Fruit fly (Drosophila melanogaster) whole organism, embryonic: ENCODE results near the gene Syt1.

Experiments
- Atf6 ChIP-seq: fragments of 200-800 bp; sonication (Bioruptor generic); IDR thresholded peaks from 2 replicates; pipeline ENCODE4 v1.3.6; 2022; ENCODE audit warnings: missing biosample characterization, missing genetic modification characterization
- Bgb ChIP-seq: fragments of 200-800 bp; sonication (Bioruptor generic); IDR thresholded peaks from 2 replicates; pipeline ENCODE4 v1.3.6; 2022; ENCODE audit warnings: missing biosample characterization, missing genetic modification characterization; ENCODE audit not compliant: partially characterized antibody
- Blimp-1 ChIP-seq: fragments of 200-800 bp; sonication (Bioruptor generic); optimal IDR thresholded peaks from 3 replicates; lab custom pipeline; 2018; ENCODE audit warnings: missing biosample characterization, missing genetic modification characterization, mild to moderate bottlenecking, moderate library complexity, missing genetic modification reagents
- CG11560 ChIP-seq: fragments of 200-800 bp; sonication (Bioruptor generic); IDR thresholded peaks from 3 replicates; pipeline ENCODE4 v1.3.6; 2022; ENCODE audit warnings: missing biosample characterization, missing genetic modification characterization
- CG11696 ChIP-seq: fragments of 200-800 bp; sonication (Bioruptor generic); IDR thresholded peaks from 2 replicates; pipeline ENCODE4 v1.3.6; 2022; ENCODE audit warnings: missing biosample characterization, missing genetic modification characterization
- CG14667 ChIP-seq: fragments of 200-800 bp; sonication (Bioruptor generic); IDR thresholded peaks from 2 replicates; pipeline ENCODE4 v1.3.6; 2022; ENCODE audit warnings: missing biosample characterization, missing genetic modification characterization
- CG15601 ChIP-seq: fragments of 200-800 bp; sonication (Bioruptor generic); optimal IDR thresholded peaks from 3 replicates; lab custom pipeline; 2019; ENCODE audit warnings: missing biosample characterization, mild to moderate bottlenecking, missing genetic modification characterization, moderate library complexity
- CG17612 ChIP-seq: fragments of 200-800 bp; sonication (Bioruptor generic); IDR thresholded peaks from 2 replicates; pipeline ENCODE4 v1.3.6; 2022; ENCODE audit warnings: missing biosample characterization, missing genetic modification characterization
- CG17912 ChIP-seq: fragments of 200-800 bp; sonication (Bioruptor generic); optimal IDR thresholded peaks from 2 replicates; lab custom pipeline; 2018; ENCODE audit warnings: missing biosample characterization, mild to moderate bottlenecking, missing genetic modification characterization
- CG18011 ChIP-seq: fragments of 200-800 bp; sonication (Bioruptor generic); optimal IDR thresholded peaks from 2 replicates; lab custom pipeline; 2017; ENCODE audit warnings: missing biosample characterization, missing genetic modification characterization, mild to moderate bottlenecking, moderate library complexity, missing genotype
- CG18262 ChIP-seq: fragments of 200-800 bp; optimal IDR thresholded peaks from 3 replicates; lab custom pipeline; 2019; ENCODE audit warnings: missing biosample characterization, mild to moderate bottlenecking, missing genetic modification characterization, moderate library complexity
- CG1832 ChIP-seq: fragments of 200-800 bp; sonication (Bioruptor generic); optimal IDR thresholded peaks from 2 replicates; lab custom pipeline; 2017; ENCODE audit warnings: missing biosample characterization, mild to moderate bottlenecking, missing genetic modification characterization, inconsistent platforms
- CG2199 ChIP-seq: fragments of 200-800 bp; sonication (Bioruptor generic); IDR thresholded peaks from 3 replicates; pipeline ENCODE4 v1.3.6; 2022; ENCODE audit warnings: missing biosample characterization, missing genetic modification characterization
- CG31224 ChIP-seq: fragments of 200-800 bp; sonication (Bioruptor generic); IDR thresholded peaks from 2 replicates; pipeline ENCODE4 v1.3.6; 2022; ENCODE audit warnings: missing biosample characterization, missing genetic modification characterization
- CG32532 ChIP-seq: fragments of 200-800 bp; sonication (Bioruptor generic); IDR thresholded peaks from 2 replicates; pipeline ENCODE4 v1.3.6; 2022; ENCODE audit warnings: missing biosample characterization, missing genetic modification characterization
- CG33213 ChIP-seq: fragments of 200-800 bp; sonication (Bioruptor generic); optimal IDR thresholded peaks from 3 replicates; lab custom pipeline; 2016; ENCODE audit warnings: missing biosample characterization, missing genetic modification characterization
- CG3838 ChIP-seq: fragments of 200-800 bp; sonication (Bioruptor generic); optimal IDR thresholded peaks from 3 replicates; lab custom pipeline; 2016; ENCODE audit warnings: missing biosample characterization, missing genetic modification characterization
- CG3847 ChIP-seq: fragments of 200-800 bp; sonication (Bioruptor generic); IDR thresholded peaks from 2 replicates; pipeline ENCODE4 v1.3.6; 2022; ENCODE audit warnings: missing biosample characterization, missing genetic modification characterization
- CG4424 ChIP-seq: fragments of 200-800 bp; sonication (Bioruptor generic); optimal IDR thresholded peaks from 3 replicates; lab custom pipeline; 2016; ENCODE audit warnings: missing biosample characterization, missing genetic modification characterization
- CG4854 ChIP-seq: fragments of 200-800 bp; sonication (Bioruptor generic); optimal IDR thresholded peaks from 2 replicates; lab custom pipeline; 2016; ENCODE audit warnings: missing biosample characterization, missing genetic modification characterization, inconsistent platforms
- CG5180 ChIP-seq: fragments of 200-800 bp; sonication (Bioruptor generic); optimal IDR thresholded peaks from 3 replicates; lab custom pipeline; 2017; ENCODE audit warnings: missing biosample characterization, missing genetic modification characterization, mild to moderate bottlenecking, moderate library complexity, missing genetic modification reagents
- CG5245 ChIP-seq: fragments of 200-800 bp; sonication (Bioruptor generic); optimal IDR thresholded peaks from 3 replicates; lab custom pipeline; 2016; ENCODE audit warnings: missing biosample characterization, missing genetic modification characterization
- CG6654 ChIP-seq: fragments of 200-800 bp; sonication (Bioruptor generic); optimal IDR thresholded peaks from 2 replicates; lab custom pipeline; 2017; ENCODE audit warnings: missing biosample characterization, mild to moderate bottlenecking, missing genetic modification characterization
- CG6683 ChIP-seq: fragments of 200-800 bp; sonication (Bioruptor generic); optimal IDR thresholded peaks from 2 replicates; lab custom pipeline; 2017; ENCODE audit warnings: missing biosample characterization, mild to moderate bottlenecking, missing genetic modification characterization, missing genetic modification reagents
- CG6854 ChIP-seq: fragments of 200-800 bp; sonication (Bioruptor generic); optimal IDR thresholded peaks from 3 replicates; lab custom pipeline; 2017; ENCODE audit warnings: missing biosample characterization, mild to moderate bottlenecking, missing genetic modification characterization
- CG7357 ChIP-seq: fragments of 200-800 bp; sonication (Bioruptor generic); IDR thresholded peaks from 3 replicates; pipeline ENCODE4 v1.3.6; 2022; ENCODE audit warnings: missing biosample characterization, missing genetic modification characterization
- Dbx ChIP-seq: fragments of 200-800 bp; sonication (Bioruptor generic); IDR thresholded peaks from 3 replicates; pipeline ENCODE4 v1.3.6; 2022; ENCODE audit warnings: missing biosample characterization, missing genetic modification characterization
- Dll ChIP-seq: fragments of 200-800 bp; sonication (Bioruptor generic); IDR thresholded peaks from 4 replicates; pipeline ENCODE4 v1.3.6; 2022; ENCODE audit warnings: missing biosample characterization, missing genetic modification characterization; ENCODE audit not compliant: partially characterized antibody
- Doc3 ChIP-seq: fragments of 200-800 bp; sonication (Bioruptor generic); IDR thresholded peaks from 3 replicates; pipeline ENCODE4 v1.3.6; 2022; ENCODE audit warnings: missing biosample characterization, missing genetic modification characterization; ENCODE audit not compliant: partially characterized antibody
- Dp ChIP-seq: fragments of 200-800 bp; sonication (Bioruptor generic); optimal IDR thresholded peaks from 2 replicates; lab custom pipeline; 2018; ENCODE audit warnings: missing biosample characterization, mild to moderate bottlenecking, missing genetic modification characterization, moderate library complexity
- E2f2 ChIP-seq: fragments of 200-800 bp; sonication (Bioruptor generic); IDR thresholded peaks from 2 replicates; pipeline ENCODE4 v1.3.6; 2022; ENCODE audit warnings: missing biosample characterization, missing genetic modification characterization
- Hr78 ChIP-seq, 2 experiments: fragments of 200-800 bp in 1 of 2; fragments of >200 bp in 1 of 2; sonication (Bioruptor generic) in 1 of 2; optimal IDR thresholded peaks; 2 replicates each; lab custom pipeline; 2017 to 2019; ENCODE audit warnings: missing biosample characterization in 2 of 2, missing genetic modification characterization in 2 of 2, mild to moderate bottlenecking in 1 of 2, moderate library complexity in 1 of 2
- Med ChIP-seq: fragments of 200-800 bp; sonication (Bioruptor generic); peaks from one replicate; lab custom pipeline; 2016; ENCODE audit warnings: missing biosample characterization, missing genetic modification characterization, mild to moderate bottlenecking, inconsistent platforms, moderate library complexity
- Optix ChIP-seq: fragments of 200-800 bp; sonication (Bioruptor generic); IDR thresholded peaks from 3 replicates; pipeline ENCODE4 v1.3.6; 2022; ENCODE audit warnings: missing biosample characterization, missing genetic modification characterization
- Rfx ChIP-seq: fragments of 200-800 bp; sonication (Bioruptor generic); IDR thresholded peaks from 2 replicates; pipeline ENCODE4 v1.3.6; 2022; ENCODE audit warnings: missing biosample characterization, missing genetic modification characterization
- abd-A ChIP-seq: fragments of 200-800 bp; sonication (Bioruptor generic); optimal IDR thresholded peaks from 3 replicates; lab custom pipeline; 2019; ENCODE audit warnings: missing biosample characterization, mild to moderate bottlenecking, missing genetic modification characterization, moderate library complexity
- ara ChIP-seq: fragments of 200-800 bp; sonication (Bioruptor generic); IDR thresholded peaks from 2 replicates; pipeline ENCODE4 v1.3.6; 2022; ENCODE audit warnings: missing biosample characterization, missing genetic modification characterization
- eve ChIP-seq, 2 experiments: fragments of >200 bp; optimal IDR thresholded peaks; 2 replicates each; lab custom pipeline; 2017; ENCODE audit warnings: missing biosample characterization in 2 of 2, missing genetic modification characterization in 2 of 2
- klu ChIP-seq: fragments of 200-800 bp; sonication (Bioruptor generic); IDR thresholded peaks from 2 replicates; pipeline ENCODE4 v1.3.6; 2022; ENCODE audit warnings: missing biosample characterization, missing genetic modification characterization
- nerfin-2 ChIP-seq: fragments of 200-800 bp; sonication (Bioruptor generic); IDR thresholded peaks from 2 replicates; pipeline ENCODE4 v1.3.6; 2022; ENCODE audit warnings: missing biosample characterization, missing genetic modification characterization; ENCODE audit not compliant: partially characterized antibody
- pan ChIP-seq, 4 experiments: fragments of >200 bp in 3 of 4; fragments of 200-800 bp in 1 of 4; sonication (Bioruptor generic) in 1 of 4; optimal IDR thresholded peaks in 3 of 4; IDR thresholded peaks in 1 of 4; 2 replicates each; pipeline versions ENCODE4 v1.3.6 to Lab custom; 2017 to 2022; ENCODE audit warnings: missing biosample characterization in 2 of 4, missing genetic modification characterization in 2 of 4, mixed read lengths in 1 of 4
- prd ChIP-seq, 3 experiments: fragments of >200 bp in 2 of 3; fragments of 200-800 bp in 1 of 3; sonication (Bioruptor generic) in 1 of 3; optimal IDR thresholded peaks in 2 of 3; IDR thresholded peaks in 1 of 3; 2 replicates in 2 of 3; 3 replicates in 1 of 3; pipeline versions ENCODE4 v1.3.6 to Lab custom; 2017 to 2022; ENCODE audit warnings: missing biosample characterization in 1 of 3, missing genetic modification characterization in 1 of 3
- rib ChIP-seq: fragments of 200-800 bp; sonication (Bioruptor generic); IDR thresholded peaks from 2 replicates; pipeline ENCODE4 v1.3.6; 2022; ENCODE audit warnings: missing biosample characterization, missing genetic modification characterization
- sd ChIP-seq: fragments of 200-800 bp; sonication (Bioruptor generic); optimal IDR thresholded peaks from 3 replicates; lab custom pipeline; 2018; ENCODE audit warnings: missing biosample characterization, mild to moderate bottlenecking, missing genetic modification characterization, moderate library complexity
- seq ChIP-seq: fragments of 200-800 bp; sonication (Bioruptor generic); IDR thresholded peaks from 2 replicates; pipeline ENCODE4 v1.3.6; 2022; ENCODE audit warnings: missing biosample characterization, missing genetic modification characterization
- tap ChIP-seq: fragments of 200-800 bp; optimal IDR thresholded peaks from 3 replicates; lab custom pipeline; 2019; ENCODE audit warnings: missing biosample characterization, mild to moderate bottlenecking, missing genetic modification characterization, moderate library complexity
- tx ChIP-seq: fragments of 200-800 bp; sonication (Bioruptor generic); optimal IDR thresholded peaks from 2 replicates; lab custom pipeline; 2016; ENCODE audit warnings: missing biosample characterization, missing genetic modification characterization
- vvl ChIP-seq: fragments of 200-800 bp; sonication (Bioruptor generic); IDR thresholded peaks from 2 replicates; pipeline ENCODE4 v1.3.6; 2022; ENCODE audit warnings: missing biosample characterization, missing genetic modification characterization
- wek ChIP-seq: fragments of 200-800 bp; sonication (Bioruptor generic); optimal IDR thresholded peaks from 3 replicates; lab custom pipeline; 2018; ENCODE audit warnings: missing biosample characterization, mild to moderate bottlenecking, missing genetic modification characterization, moderate library complexity

Gene Syt1

DNA sequence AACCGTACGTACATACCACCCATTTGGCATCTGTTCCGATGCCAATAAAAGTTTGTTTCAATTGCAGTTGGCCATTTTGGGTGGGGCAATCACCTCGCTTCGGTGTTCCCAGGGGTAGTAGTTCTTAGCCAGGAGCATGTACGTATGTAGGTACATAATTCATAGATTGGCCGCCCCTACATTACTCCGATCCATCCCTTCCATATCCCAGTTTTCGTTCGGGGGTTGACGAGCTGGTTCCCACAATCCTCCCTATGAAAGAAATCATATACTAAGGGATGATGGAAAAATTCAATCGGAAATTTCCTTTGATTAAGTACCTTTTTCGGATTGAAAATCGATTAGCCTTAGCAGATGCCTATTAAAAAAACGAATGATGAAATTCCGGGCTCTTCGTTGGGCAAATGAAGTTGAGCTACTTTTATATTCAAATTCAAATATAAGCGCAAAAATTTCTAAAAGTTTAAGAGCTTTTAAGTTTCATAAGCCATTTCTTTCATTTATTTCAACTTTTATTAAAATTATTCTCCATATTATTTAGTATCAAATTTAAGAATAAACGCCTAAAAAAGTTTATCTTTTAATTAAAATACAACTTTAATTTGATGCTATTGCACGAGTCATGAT is 41.7 kb downstream of the Syt1 start (continued):
- TF ChIP-seq CG33213 (GFP tag; lab: Kevin White, UChicago) (no peak), tap (tag; lab: Kevin White, UChicago) (no peak), CG18262 (tag; lab: Kevin White, UChicago) (no peak), CG2199 (GFP tag; lab: Robert Waterston, UW) (0 out of 3 replicates have a peak, but pooled peaks have one; percentile 9), CG31224 (no peak), CG11696 (GFP tag; lab: Robert Waterston, UW) (no peak), Dll (no peak), Dp (GFP tag; lab: Kevin White, UChicago) (peak; percentile 57), tx (GFP tag; lab: Kevin White, UChicago) (no peak), vvl (GFP tag; lab: Robert Waterston, UW) (peak; percentile 14; the same call in 1 of the 2 replicates), CG11560 (tag; lab: Robert Waterston, UW) (no peak), seq (GFP tag; lab: Robert Waterston, UW) (peak; percentile 16; the same call in 1 of the 2 replicates), CG4424 (GFP tag; lab: Kevin White, UChicago) (no peak), CG6654 (GFP tag; lab: Kevin White, UChicago) (no peak), CG1832 (GFP tag; lab: Kevin White, UChicago) (no peak), CG15601 (no peak), CG3847 (GFP tag; lab: Robert Waterston, UW) (no peak), CG6683 (GFP tag; lab: Kevin White, UChicago) (no peak), CG6854 (GFP tag; lab: Kevin White, UChicago) (no peak), CG4854 (GFP tag; lab: Kevin White, UChicago) (no peak), CG17612 (GFP tag; lab: Robert Waterston, UW) (no peak), CG7357 (GFP tag; lab: Robert Waterston, UW) (no peak), CG32532 (0 out of 2 replicates have a peak, but pooled peaks have one; percentile 6), E2f2 (GFP tag; lab: Robert Waterston, UW) (peak; percentile 75), rib (GFP tag; lab: Robert Waterston, UW) (no peak), Med (GFP tag; lab: Kevin White, UChicago) (peak; percentile 70), wek (GFP tag; lab: Kevin White, UChicago) (no peak), abd-A (tag; lab: Kevin White, UChicago) (peak; percentile 27), CG3838 (GFP tag; lab: Kevin White, UChicago) (no peak), CG5245 (GFP tag; lab: Kevin White, UChicago) (no peak), Dbx (GFP tag; lab: Robert Waterston, UW) (peak; percentile 50; the same call in 2 of the 3 replicates), sd (tag; lab: Kevin White, UChicago) (no peak), Hr78 (GFP tag; optimal IDR thresholded peaks at IDR 0.05; lab: Kevin White, UChicago) (no peak), Atf6 (GFP tag; lab: Robert Waterston, UW) (peak; percentile 28; the same call in 1 of the 2 replicates), klu (no peak), nerfin-2 (GFP tag; lab: Robert Waterston, UW) (no peak), Optix (no peak), prd (optimal IDR thresholded peaks at IDR 0.05; lab: Kevin White, UChicago) (no peak), prd (GFP tag; IDR thresholded peaks at IDR 0.05; lab: Robert Waterston, UW) (no peak), Bgb (GFP tag; lab: Robert Waterston, UW) (no peak), CG18011 (GFP tag; lab: Kevin White, UChicago) (no peak), ara (GFP tag; lab: Robert Waterston, UW) (no peak), Rfx (GFP tag; lab: Robert Waterston, UW) (0 out of 2 replicates have a peak, but pooled peaks have one; percentile 29), Doc3 (GFP tag; lab: Robert Waterston, UW) (no peak), pan (optimal IDR thresholded peaks at IDR 0.05; lab: Kevin White, UChicago) (no peak), pan (GFP tag; optimal IDR thresholded peaks at IDR 0.05 in 1 of 2, IDR thresholded peaks at IDR 0.05 in 1 of 2) (no peak), Blimp-1 (GFP tag; lab: Kevin White, UChicago) (no peak), CG17912 (no peak), eve (GFP tag; optimal IDR thresholded peaks at IDR 0.05; lab: Kevin White, UChicago) (no peak), CG14667 (GFP tag; lab: Robert Waterston, UW) (no peak), CG5180 (GFP tag; lab: Kevin White, UChicago) (no peak)
